Worm (Caenorhabditis elegans): ENCODE data around the gene Y73B6BL.14.

Y73B6BL.14 gene

DNA sequence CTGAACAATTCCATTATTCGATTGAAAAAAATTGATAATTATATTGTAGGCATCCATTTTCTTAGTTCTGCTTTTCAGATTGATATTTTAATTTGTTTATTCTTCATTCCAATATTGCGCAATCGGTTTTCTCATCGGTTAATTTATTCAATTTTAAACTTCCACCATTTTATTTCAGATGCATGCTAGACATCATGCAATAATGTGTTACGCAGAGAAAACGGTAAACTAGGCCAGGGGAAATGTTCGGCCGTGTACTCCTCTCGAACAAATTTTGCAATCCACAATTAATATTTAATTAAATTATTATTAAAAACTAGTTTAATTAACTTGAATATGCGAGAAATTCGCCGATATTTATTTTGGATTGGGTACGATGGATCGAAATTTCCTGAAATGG is 21.1 kb downstream of the Y73B6BL.14 start, which contains the start of gene Y73B6BL.29 (continued):
- 0 out of 2 replicates have a peak, but pooled peaks have one; percentile 14 for TF ChIP-seq ztf-6 (GFP tag; IDR thresholded peaks at IDR 0.05)
- TF ChIP-seq nfya-1 (tag; optimal IDR thresholded peaks at IDR 0.05; ENCODE audit: borderline replicate concordance, insufficient read depth), result no peak
- peak; percentile 65 for TF ChIP-seq attf-6 (GFP tag; IDR thresholded peaks at IDR 0.05)
- TF ChIP-seq B0336.3 (GFP tag; IDR thresholded peaks at IDR 0.05), result 0 out of 2 replicates have a peak, but pooled peaks have one; percentile 35
- no peak for TF ChIP-seq hrde-1 (tag; optimal IDR thresholded peaks at IDR 0.05; ENCODE audit: borderline replicate concordance)
- TF ChIP-seq B0035.1 (tag; optimal IDR thresholded peaks at IDR 0.05), result peak; percentile 78
- no peak for TF ChIP-seq nhr-80 (tag; optimal IDR thresholded peaks at IDR 0.05)
- peak; percentile 24 for TF ChIP-seq F23B12.7 (tag; optimal IDR thresholded peaks at IDR 0.05; ENCODE audit: insufficient read depth)
- no peak for TF ChIP-seq cebp-2 (GFP tag; IDR thresholded peaks at IDR 0.05)
- no peak for TF ChIP-seq mxl-1 (tag; optimal IDR thresholded peaks at IDR 0.05)
- TF ChIP-seq Y53G8AR.9 (GFP tag; conservative IDR thresholded peaks at IDR 0.05), result peak; percentile 84
- no peak for TF ChIP-seq Y79H2A.3 (GFP tag; conservative IDR thresholded peaks at IDR 0.05)
- no peak for TF ChIP-seq xnd-1 (tag; optimal IDR thresholded peaks at IDR 0.05)
- peak; percentile 56 for TF ChIP-seq chd-7 (tag; optimal IDR thresholded peaks at IDR 0.05)
- peak; percentile 46 for TF ChIP-seq cebp-1 (GFP tag; IDR thresholded peaks at IDR 0.05)
- peak; percentile 84 for TF ChIP-seq cebp-1 (tag; optimal IDR thresholded peaks at IDR 0.05)
- TF ChIP-seq hmg-1.2 (GFP tag; IDR thresholded peaks at IDR 0.05), result peak; percentile 92
- TF ChIP-seq gei-17 (GFP tag; optimal IDR thresholded peaks at IDR 0.05), result peak; percentile 7
- TF ChIP-seq F52B5.7 (tag; optimal IDR thresholded peaks at IDR 0.05), result peak; percentile 61
- TF ChIP-seq ceh-100 (GFP tag; IDR thresholded peaks at IDR 0.05), result peak; percentile 73; the same call in 1 of the 2 replicates
- TF ChIP-seq C17E4.6 (GFP tag; IDR thresholded peaks at IDR 0.05), result no peak
- TF ChIP-seq akir-1 (GFP tag; optimal IDR thresholded peaks at IDR 0.05), result peak; percentile 80
- peak; percentile 35 for TF ChIP-seq somi-1 (GFP tag; optimal IDR thresholded peaks at IDR 0.05)
- TF ChIP-seq lsy-27 (tag; optimal IDR thresholded peaks at IDR 0.05; ENCODE audit: borderline replicate concordance, insufficient read depth), result no peak
- peak; percentile 40 for TF ChIP-seq F22D6.2 (tag; optimal IDR thresholded peaks at IDR 0.05)
- peak; percentile 94 for TF ChIP-seq lin-54 (GFP tag; optimal IDR thresholded peaks at IDR 0.05)
- TF ChIP-seq lin-35 (GFP tag; optimal IDR thresholded peaks at IDR 0.05), result peak in 2 of 3 experiments; percentile 69 to 95
- 0 out of 2 replicates have a peak, but pooled peaks have one; percentile 13 for TF ChIP-seq hsf-1 (GFP tag; IDR thresholded peaks at IDR 0.05)
- TF ChIP-seq K12H6.12 (tag; optimal IDR thresholded peaks at IDR 0.05), result peak; percentile 90
- TF ChIP-seq atf-7 (tag; optimal IDR thresholded peaks at IDR 0.05), result peak; percentile 65
- TF ChIP-seq F33H1.4 (GFP tag; IDR thresholded peaks at IDR 0.05), result peak; percentile 77
- no peak for TF ChIP-seq egrh-3 (GFP tag; IDR thresholded peaks at IDR 0.05)
- TF ChIP-seq lsl-1 (GFP tag; optimal IDR thresholded peaks at IDR 0.05), result peak; percentile 55
- TF ChIP-seq aptf-3 (GFP tag; IDR thresholded peaks at IDR 0.05), result no peak
- peak; percentile 80 for TF ChIP-seq dpl-1 (GFP tag; optimal IDR thresholded peaks at IDR 0.05)
- TF ChIP-seq hmg-20 (GFP tag; IDR thresholded peaks at IDR 0.05), result peak; percentile 80
- peak; percentile 63; the same call in 1 of the 2 replicates for TF ChIP-seq D2030.7 (GFP tag; IDR thresholded peaks at IDR 0.05)
- peak; percentile 58; the same call in 1 of the 2 replicates for TF ChIP-seq F39B2.1 (GFP tag; IDR thresholded peaks at IDR 0.05)
- TF ChIP-seq snpc-1.1 (tag; optimal IDR thresholded peaks at IDR 0.05; ENCODE audit: insufficient read depth), result peak; percentile 74
- TF ChIP-seq tbp1 (GFP tag; optimal IDR thresholded peaks at IDR 0.05), result peak; percentile 70
- TF ChIP-seq mes-4 (tag; optimal IDR thresholded peaks at IDR 0.05), result no peak
- no peak for TF ChIP-seq F57C9.4 (tag; optimal IDR thresholded peaks at IDR 0.05)
- TF ChIP-seq pbrm-1 (GFP tag; IDR thresholded peaks at IDR 0.05), result peak; percentile 53; the same call in 1 of the 2 replicates
- peak; percentile 39 for TF ChIP-seq athp-1 (tag; optimal IDR thresholded peaks at IDR 0.05)
- TF ChIP-seq B0261.1 (tag; optimal IDR thresholded peaks at IDR 0.05), result peak; percentile 12
- TF ChIP-seq Y95B8A.8 (GFP tag; IDR thresholded peaks at IDR 0.05), result no peak
- TF ChIP-seq F49E8.2 (tag; optimal IDR thresholded peaks at IDR 0.05; ENCODE audit: insufficient read depth), result no peak
- no peak for TF ChIP-seq unc-62 (GFP tag; optimal IDR thresholded peaks at IDR 0.05)
